Fruit fly (Drosophila melanogaster): ENCODE measurements around the gene Trp1.

Trp1 gene

dm6 chr2L:9988201-9988990 lies 20.8 kb upstream of the Trp1 start (continued):
- peak; percentile 57; the same call in 1 of the 2 replicates for TF ChIP-seq crol (GFP tag; IDR thresholded peaks at IDR 0.05)
- TF ChIP-seq kni (GFP tag; optimal IDR thresholded peaks at IDR 0.05) = peak; percentile 82
- no peak for TF ChIP-seq Doc2 (GFP tag; IDR thresholded peaks at IDR 0.05)
- no peak for TF ChIP-seq CG16815 (GFP tag; optimal IDR thresholded peaks at IDR 0.05)
- peak in 1 of 2 experiments; percentile 43 for TF ChIP-seq tll (GFP tag; optimal IDR thresholded peaks at IDR 0.05)
- no peak for TF ChIP-seq wdn (GFP tag; IDR thresholded peaks at IDR 0.05)
- no peak for TF ChIP-seq CG3995 (GFP tag; optimal IDR thresholded peaks at IDR 0.05)
- no peak for TF ChIP-seq br (optimal IDR thresholded peaks at IDR 0.05)
- TF ChIP-seq Dbx (GFP tag; IDR thresholded peaks at IDR 0.05) = no peak
- no peak for TF ChIP-seq az2 (GFP tag; optimal IDR thresholded peaks at IDR 0.05)
- TF ChIP-seq CG4404 (GFP tag; IDR thresholded peaks at IDR 0.05) = no peak
- TF ChIP-seq toy (GFP tag; IDR thresholded peaks at IDR 0.05) = no peak
- TF ChIP-seq CG18764 (GFP tag; optimal IDR thresholded peaks at IDR 0.05) = no peak
- TF ChIP-seq Chrac-16 (GFP tag; optimal IDR thresholded peaks at IDR 0.05) = no peak
- no peak for TF ChIP-seq CG32772 (GFP tag; IDR thresholded peaks at IDR 0.05)
- TF ChIP-seq CG2199 (GFP tag; IDR thresholded peaks at IDR 0.05) = peak; percentile 57; the same call in 1 of the 3 replicates
- TF ChIP-seq Lim3 (GFP tag; IDR thresholded peaks at IDR 0.05) = no peak
- no peak for TF ChIP-seq mam (GFP tag; optimal IDR thresholded peaks at IDR 0.05)
- no peak for TF ChIP-seq dimm (GFP tag; IDR thresholded peaks at IDR 0.05)
- TF ChIP-seq CG14965 (GFP tag; optimal IDR thresholded peaks at IDR 0.05; ENCODE audit: borderline replicate concordance) = no peak
- no peak for TF ChIP-seq klu (GFP tag; IDR thresholded peaks at IDR 0.05)
- TF ChIP-seq CG1832 (GFP tag; optimal IDR thresholded peaks at IDR 0.05) = no peak
- peak; percentile 99 for TF ChIP-seq CG15479 (GFP tag; optimal IDR thresholded peaks at IDR 0.05)
- TF ChIP-seq CG4328 (GFP tag; optimal IDR thresholded peaks at IDR 0.05) = no peak
- no peak for TF ChIP-seq ash1 (GFP tag; optimal IDR thresholded peaks at IDR 0.05)
- no peak for TF ChIP-seq ab (GFP tag; optimal IDR thresholded peaks at IDR 0.05)
- TF ChIP-seq so (GFP tag; IDR thresholded peaks at IDR 0.05) = no peak
- TF ChIP-seq HLH3B (GFP tag; IDR thresholded peaks at IDR 0.05) = no peak
- no peak for TF ChIP-seq Six4 (GFP tag; optimal IDR thresholded peaks at IDR 0.05)
- TF ChIP-seq zen (tag; optimal IDR thresholded peaks at IDR 0.05) = peak; percentile 41
- TF ChIP-seq CG12071 (GFP tag; optimal IDR thresholded peaks at IDR 0.05) = no peak
- TF ChIP-seq cg (GFP tag; optimal IDR thresholded peaks at IDR 0.05) = peak; percentile 30
- TF ChIP-seq eve (GFP tag; optimal IDR thresholded peaks at IDR 0.05) = no peak
- TF ChIP-seq CG9817 (tag; optimal IDR thresholded peaks at IDR 0.05) = no peak
- peak; percentile 80 for TF ChIP-seq ac (GFP tag; optimal IDR thresholded peaks at IDR 0.05)
- peak; percentile 98 for TF ChIP-seq twi (tag; optimal IDR thresholded peaks at IDR 0.05)
- no peak for TF ChIP-seq gcm (GFP tag; optimal IDR thresholded peaks at IDR 0.05)
- no peak for TF ChIP-seq Xbp1 (GFP tag; optimal IDR thresholded peaks at IDR 0.05)
- TF ChIP-seq D (optimal IDR thresholded peaks at IDR 0.05) = peak; percentile 96
- no peak for TF ChIP-seq D (GFP tag; optimal IDR thresholded peaks at IDR 0.05)

dm6 chr2L:9989275-9989674 lies 19.9 kb upstream of the Trp1 start:
- TF ChIP-seq Kr (GFP tag; optimal IDR thresholded peaks at IDR 0.05) (peak; percentile 28), twi (tag; optimal IDR thresholded peaks at IDR 0.05) (peak; percentile 92), ranshi (GFP tag; IDR thresholded peaks at IDR 0.05) (no peak), Ada2b (GFP tag; IDR thresholded peaks at IDR 0.05) (no peak)
